Fruit fly (Drosophila melanogaster): ENCODE results near the gene sp3.

DNA sequence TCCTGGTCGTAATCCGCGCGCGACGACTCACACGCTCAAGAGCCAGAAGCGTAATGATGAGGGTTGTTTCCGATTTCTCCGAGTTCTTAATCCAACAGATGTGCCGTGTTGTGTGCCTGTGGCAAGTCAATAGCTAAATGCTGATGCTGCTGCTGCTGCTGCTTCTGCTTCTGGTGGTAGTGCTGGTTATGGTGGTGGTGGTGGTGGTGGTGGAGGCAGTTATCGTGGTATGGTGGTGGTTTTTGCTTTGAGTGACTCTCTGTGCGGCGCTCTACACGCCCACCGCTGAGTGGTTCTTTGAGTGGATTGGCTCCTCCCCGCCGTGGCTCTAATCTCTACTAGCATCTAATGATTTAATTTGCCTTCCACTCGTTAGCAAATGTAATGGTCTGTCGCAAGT is 36.3 kb downstream of the sp3 start, which contains the start of gene slou:
- TF ChIP-seq ttk (optimal IDR thresholded peaks at IDR 0.05) (no peak), psq (optimal IDR thresholded peaks at IDR 0.05) (no peak)
